Fruit fly (Drosophila melanogaster) whole organism, adult: ENCODE measurements around the gene CG1387.

Experiments
- CG11617 ChIP-seq: fragments of 200-800 bp; sonication (Bioruptor generic); optimal IDR thresholded peaks from 2 replicates; lab custom pipeline; 2017; ENCODE audit warnings: mild to moderate bottlenecking, missing biosample characterization, missing genetic modification reagents, missing genetic modification characterization
- CG12768 ChIP-seq: fragments of 200-800 bp; sonication (Bioruptor generic); optimal IDR thresholded peaks from 2 replicates; lab custom pipeline; 2017; ENCODE audit warnings: missing biosample characterization, missing genetic modification characterization, mild to moderate bottlenecking, moderate library complexity, missing genetic modification reagents
- CG14711 ChIP-seq: fragments of 200-800 bp; sonication (Bioruptor generic); optimal IDR thresholded peaks from 2 replicates; lab custom pipeline; 2018; ENCODE audit warnings: missing biosample characterization, mild to moderate bottlenecking, missing genetic modification characterization, moderate library complexity
- CG1620 ChIP-seq: fragments of 200-800 bp; sonication (Bioruptor generic); optimal IDR thresholded peaks from 2 replicates; lab custom pipeline; 2016; ENCODE audit warnings: missing biosample characterization, missing genetic modification characterization
- CG33017 ChIP-seq: fragments of 200-800 bp; sonication (Bioruptor generic); optimal IDR thresholded peaks from 2 replicates; lab custom pipeline; 2018; ENCODE audit warnings: missing biosample characterization, mild to moderate bottlenecking, missing genetic modification characterization, moderate library complexity
- CG5204 ChIP-seq: fragments of 200-800 bp; sonication (Bioruptor generic); optimal IDR thresholded peaks from 2 replicates; lab custom pipeline; 2016; ENCODE audit warnings: missing biosample characterization, missing genetic modification characterization
- CG7045 ChIP-seq: fragments of 200-800 bp; sonication (Bioruptor generic); optimal IDR thresholded peaks from 2 replicates; lab custom pipeline; 2017; ENCODE audit warnings: missing biosample characterization, mild to moderate bottlenecking, missing genetic modification characterization
- CG7101 ChIP-seq: fragments of 200-800 bp; sonication (Bioruptor generic); optimal IDR thresholded peaks from 2 replicates; lab custom pipeline; 2018; ENCODE audit warnings: missing biosample characterization, mild to moderate bottlenecking, missing genetic modification characterization, moderate library complexity
- Clk ChIP-seq: fragments of 200-800 bp; sonication (Bioruptor generic); optimal IDR thresholded peaks from 2 replicates; lab custom pipeline; 2017; ENCODE audit warnings: missing biosample characterization, missing genetic modification characterization
- Crg-1 ChIP-seq: fragments of 200-800 bp; sonication (Bioruptor generic); optimal IDR thresholded peaks from 2 replicates; lab custom pipeline; 2016; ENCODE audit warnings: missing biosample characterization, missing genetic modification characterization
- Hr96 ChIP-seq: fragments of 200-800 bp; sonication (Bioruptor generic); optimal IDR thresholded peaks from 2 replicates; lab custom pipeline; 2016; ENCODE audit warnings: missing biosample characterization, missing genetic modification characterization
- Mnt ChIP-seq: fragments of 200-800 bp; sonication (Bioruptor generic); optimal IDR thresholded peaks from 2 replicates; lab custom pipeline; 2016; ENCODE audit warnings: missing biosample characterization, mild to moderate bottlenecking, missing genetic modification characterization
- bab1 ChIP-seq: fragments of 200-800 bp; sonication (Bioruptor generic); optimal IDR thresholded peaks from 3 replicates; lab custom pipeline; 2019; ENCODE audit warnings: missing biosample characterization, mild to moderate bottlenecking, missing genetic modification characterization, moderate library complexity
- cic ChIP-seq: fragments of 200-800 bp; sonication (Bioruptor generic); optimal IDR thresholded peaks from 2 replicates; lab custom pipeline; 2017; ENCODE audit warnings: missing biosample characterization, mild to moderate bottlenecking, missing genetic modification characterization, moderate library complexity
- cnc ChIP-seq, 2 experiments: fragments of >200 bp; optimal IDR thresholded peaks; 2 replicates each; lab custom pipeline; 2017
- kay ChIP-seq: fragments of 200-800 bp; sonication (Bioruptor generic); peaks from one replicate; lab custom pipeline; 2016; ENCODE audit warnings: missing biosample characterization, missing genetic modification characterization, borderline replicate concordance
- ovo ChIP-seq: fragments of 200-800 bp; sonication (Bioruptor generic); optimal IDR thresholded peaks from 2 replicates; lab custom pipeline; 2016; ENCODE audit warnings: missing biosample characterization, missing genetic modification characterization
- pad ChIP-seq: fragments of 200-800 bp; sonication (Bioruptor generic); optimal IDR thresholded peaks from 3 replicates; lab custom pipeline; 2017; ENCODE audit warnings: missing biosample characterization, missing genetic modification characterization, mild to moderate bottlenecking, moderate library complexity, missing genetic modification reagents
- tj ChIP-seq: fragments of 200-800 bp; sonication (Bioruptor generic); optimal IDR thresholded peaks from 3 replicates; lab custom pipeline; 2017; ENCODE audit warnings: missing biosample characterization, mild to moderate bottlenecking, missing genetic modification characterization, moderate library complexity
- toe ChIP-seq: fragments of 200-800 bp; sonication (Bioruptor generic); optimal IDR thresholded peaks from 2 replicates; lab custom pipeline; 2016; ENCODE audit warnings: missing biosample characterization, missing genetic modification characterization

Gene CG1387

dm6 chrX:8422643-8423042 lies 37.1 kb downstream of the CG1387 start:
- TF ChIP-seq cnc (optimal IDR thresholded peaks at IDR 0.05; lab: Kevin White, UChicago) (no peak), kay (peak; percentile 81)

- no peak for TF ChIP-seq tj (GFP tag; lab: Kevin White, UChicago)
- no peak for TF ChIP-seq CG11617
- no peak for TF ChIP-seq CG1620 (GFP tag; lab: Kevin White, UChicago)
- no peak for TF ChIP-seq Mnt (GFP tag; lab: Kevin White, UChicago)
- no peak for TF ChIP-seq CG14711 (tag; lab: Kevin White, UChicago)
- TF ChIP-seq cic, result no peak
- TF ChIP-seq CG5204, result no peak
- TF ChIP-seq Crg-1 (GFP tag; lab: Kevin White, UChicago), result no peak
- no peak for TF ChIP-seq kay
- no peak for TF ChIP-seq toe (GFP tag; lab: Kevin White, UChicago)
- TF ChIP-seq cnc (optimal IDR thresholded peaks at IDR 0.05; lab: Kevin White, UChicago), result no peak
Observed at dm6 chrX:8433709-8434108, 48.1 kb downstream of the CG1387 start, which contains the start of gene CG32712. Gene CG32712 (minus strand): TSS chrX:8433809.

dm6 chrX:8436656-8437284 lies 51.2 kb downstream of the CG1387 start, which contains the start of gene CG1440:
Gene CG1440 (plus strand): TSS chrX:8437057.
- TF ChIP-seq CG11617, result peak; percentile 33
- TF ChIP-seq tj (GFP tag; lab: Kevin White, UChicago), result no peak
- no peak for TF ChIP-seq CG12768 (GFP tag; lab: Kevin White, UChicago)
- TF ChIP-seq kay, result no peak
- peak; percentile 61 for TF ChIP-seq CG14711 (tag; lab: Kevin White, UChicago)
- TF ChIP-seq toe (GFP tag; lab: Kevin White, UChicago), result no peak
- TF ChIP-seq CG1620 (GFP tag; lab: Kevin White, UChicago), result peak; percentile 14
- TF ChIP-seq Mnt (GFP tag; lab: Kevin White, UChicago), result peak; percentile 59
- TF ChIP-seq CG7101 (tag; lab: Kevin White, UChicago), result peak; percentile 57
- TF ChIP-seq Clk (GFP tag; lab: Kevin White, UChicago), result no peak
- TF ChIP-seq CG33017, result no peak
- peak; percentile 89 for TF ChIP-seq bab1

dm6 chrX:8437285-8438110 lies 51.9 kb downstream of the CG1387 start, which contains the start of gene Miga:
Gene Miga (minus strand): TSS chrX:8437820.
- TF ChIP-seq CG12768 (GFP tag; lab: Kevin White, UChicago) (no peak), pad (GFP tag; lab: Kevin White, UChicago) (peak; percentile 96), toe (GFP tag; lab: Kevin White, UChicago) (no peak), cnc (optimal IDR thresholded peaks at IDR 0.05; lab: Kevin White, UChicago) (no peak), CG14711 (tag; lab: Kevin White, UChicago) (no peak), CG11617 (no peak), CG33017 (no peak), CG7101 (tag; lab: Kevin White, UChicago) (no peak), CG7045 (GFP tag; lab: Kevin White, UChicago) (no peak), CG5204 (no peak), tj (GFP tag; lab: Kevin White, UChicago) (peak; percentile 62), ovo (GFP tag; lab: Kevin White, UChicago) (peak; percentile 100), CG1620 (GFP tag; lab: Kevin White, UChicago) (no peak), Mnt (GFP tag; lab: Kevin White, UChicago) (peak; percentile 21), Hr96 (GFP tag; lab: Kevin White, UChicago) (no peak), kay (no peak), Clk (GFP tag; lab: Kevin White, UChicago) (no peak), cic (no peak), Crg-1 (GFP tag; lab: Kevin White, UChicago) (peak; percentile 10), bab1 (peak; percentile 33)
